Fruit fly (Drosophila melanogaster): ENCODE measurements around the gene CG5026.

CG5026 gene

dm6 chr3L:8985132-8985847, 17.0 kb downstream of the CG5026 start (continued):
- peak; percentile 37; the same call in 1 of the 2 replicates for TF ChIP-seq MBD-R2 (GFP tag; IDR thresholded peaks at IDR 0.05)
- no peak for TF ChIP-seq dpn (GFP tag; optimal IDR thresholded peaks at IDR 0.05)
- TF ChIP-seq Awh (GFP tag; IDR thresholded peaks at IDR 0.05), result no peak

dm6 chr3L:8985848-8986320, 17.6 kb downstream of the CG5026 start, which contains the start of gene Galk:
TSS of gene Galk (minus strand) at chr3L:8986091.
- peak; percentile 14; the same call in 1 of the 2 replicates for TF ChIP-seq Rx (GFP tag; IDR thresholded peaks at IDR 0.05)
- peak in 1 of 2 experiments; percentile 21 for TF ChIP-seq Eip74EF (GFP tag; optimal IDR thresholded peaks at IDR 0.05)
- peak; percentile 61; the same call in 1 of the 2 replicates for TF ChIP-seq stc (GFP tag; IDR thresholded peaks at IDR 0.05)
- peak; percentile 62; the same call in 1 of the 3 replicates for TF ChIP-seq ken (GFP tag; IDR thresholded peaks at IDR 0.05)
- TF ChIP-seq gro (GFP tag; optimal IDR thresholded peaks at IDR 0.05), result peak; percentile 68
- peak; percentile 80 for TF ChIP-seq BtbVII (GFP tag; optimal IDR thresholded peaks at IDR 0.05)
- TF ChIP-seq CG2889 (GFP tag; IDR thresholded peaks at IDR 0.05), result peak; percentile 70; the same call in 1 of the 3 replicates
- peak; percentile 5 for TF ChIP-seq Nf-YC (tag; optimal IDR thresholded peaks at IDR 0.05)
- peak; percentile 38 for TF ChIP-seq Blimp-1 (GFP tag; optimal IDR thresholded peaks at IDR 0.05)
- TF ChIP-seq Atf6 (GFP tag; IDR thresholded peaks at IDR 0.05), result peak; percentile 75
- TF ChIP-seq CG33213 (GFP tag; optimal IDR thresholded peaks at IDR 0.05), result peak; percentile 45
- no peak for TF ChIP-seq abd-A (tag; optimal IDR thresholded peaks at IDR 0.05)
- TF ChIP-seq bigmax (GFP tag; optimal IDR thresholded peaks at IDR 0.05), result peak; percentile 58
- peak; percentile 77 for TF ChIP-seq sd (tag; optimal IDR thresholded peaks at IDR 0.05)
- TF ChIP-seq aop (GFP tag; IDR thresholded peaks at IDR 0.05), result peak; percentile 74; the same call in 1 of the 2 replicates
- peak; percentile 35 for TF ChIP-seq CG15011 (GFP tag; optimal IDR thresholded peaks at IDR 0.05)
- peak; percentile 1 for TF ChIP-seq CG14710 (tag; optimal IDR thresholded peaks at IDR 0.05)
- TF ChIP-seq ems (GFP tag; optimal IDR thresholded peaks at IDR 0.05), result peak; percentile 30
- peak; percentile 16 for TF ChIP-seq vfl (GFP tag; optimal IDR thresholded peaks at IDR 0.05)
- no peak for TF ChIP-seq cad (GFP tag; optimal IDR thresholded peaks at IDR 0.05)
- TF ChIP-seq CG1024 (GFP tag; IDR thresholded peaks at IDR 0.05), result peak; percentile 49
- peak; percentile 39 for TF ChIP-seq tup (GFP tag; optimal IDR thresholded peaks at IDR 0.05)
- TF ChIP-seq CG8290 (GFP tag; optimal IDR thresholded peaks at IDR 0.05), result no peak
- peak in 1 of 2 experiments; percentile 93 for TF ChIP-seq CG8290 (tag; optimal IDR thresholded peaks at IDR 0.05)
- peak; percentile 62 for TF ChIP-seq CG9609 (GFP tag; optimal IDR thresholded peaks at IDR 0.05)
- TF ChIP-seq mirr (GFP tag; optimal IDR thresholded peaks at IDR 0.05), result peak; percentile 93
- TF ChIP-seq CG7372 (GFP tag; IDR thresholded peaks at IDR 0.05), result peak; percentile 54
- TF ChIP-seq CG4730 (GFP tag; IDR thresholded peaks at IDR 0.05), result peak; percentile 52; the same call in 1 of the 2 replicates
- TF ChIP-seq CG1603 (tag; optimal IDR thresholded peaks at IDR 0.05), result no peak
- TF ChIP-seq CG4820 (GFP tag; optimal IDR thresholded peaks at IDR 0.05), result peak; percentile 39
- TF ChIP-seq CG4854 (GFP tag; optimal IDR thresholded peaks at IDR 0.05), result peak; percentile 37
- TF ChIP-seq CG34422 (GFP tag; IDR thresholded peaks at IDR 0.05), result no peak
- peak; percentile 59; the same call in 1 of the 2 replicates for TF ChIP-seq ranshi (GFP tag; IDR thresholded peaks at IDR 0.05)
- TF ChIP-seq CG1647 (GFP tag; optimal IDR thresholded peaks at IDR 0.05), result peak; percentile 18
- TF ChIP-seq psq (GFP tag; optimal IDR thresholded peaks at IDR 0.05), result no peak
- TF ChIP-seq CG8924 (tag; optimal IDR thresholded peaks at IDR 0.05), result peak; percentile 42
- no peak for TF ChIP-seq CG9215 (GFP tag; IDR thresholded peaks at IDR 0.05)
- TF ChIP-seq Med (GFP tag), result peak; percentile 94
- TF ChIP-seq CG32772 (GFP tag; IDR thresholded peaks at IDR 0.05), result peak; percentile 50
- TF ChIP-seq HLH54F (GFP tag; optimal IDR thresholded peaks at IDR 0.05), result peak; percentile 56
- no peak for TF ChIP-seq pb (GFP tag; optimal IDR thresholded peaks at IDR 0.05)
- peak; percentile 65 for TF ChIP-seq caup (GFP tag; optimal IDR thresholded peaks at IDR 0.05; ENCODE audit: severe bottlenecking)
- peak; percentile 48 for TF ChIP-seq bab2 (GFP tag; optimal IDR thresholded peaks at IDR 0.05)
- peak; percentile 3 for TF ChIP-seq CG4424 (GFP tag; optimal IDR thresholded peaks at IDR 0.05)
- TF ChIP-seq Sox102F (GFP tag; optimal IDR thresholded peaks at IDR 0.05), result no peak
